Worm (Caenorhabditis elegans) whole organism, L1 larva: Measurements from ENCODE around the gene Y54G2A.41.

Source experiments
- aly-2 ChIP-seq: fragments of 150-350 bp; optimal IDR thresholded peaks from 2 replicates; lab custom pipeline; 2014; ENCODE audit warnings: missing biosample characterization, missing genetic modification characterization
- blmp-1 ChIP-seq: fragments of 150-350 bp; optimal IDR thresholded peaks from 2 replicates; lab custom pipeline; 2014; ENCODE audit warnings: missing biosample characterization, missing genetic modification characterization
- ceh-90 ChIP-seq: sonication (generic microtip); optimal IDR thresholded peaks from 2 replicates; lab custom pipeline; 2016; ENCODE audit warnings: missing genetic modification characterization, missing compliant biosample characterization
- lin-35 ChIP-seq, 2 experiments: fragments of 150-350 bp; optimal IDR thresholded peaks; 2 replicates each; lab custom pipeline; 2014; ENCODE audit warnings: missing biosample characterization in 2 of 2, missing genetic modification characterization in 2 of 2, missing genetic modification reagents in 2 of 2
- lsy-2 ChIP-seq, 2 experiments: fragments of 150-350 bp; optimal IDR thresholded peaks; 2 replicates each; lab custom pipeline; 2014; ENCODE audit warnings: missing biosample characterization in 2 of 2, missing genetic modification characterization in 2 of 2
- nhr-11 ChIP-seq: fragments of 150-350 bp; optimal IDR thresholded peaks from 2 replicates; lab custom pipeline; 2014; ENCODE audit warnings: missing biosample characterization, missing genetic modification characterization
- nhr-237 ChIP-seq: fragments of 150-350 bp; optimal IDR thresholded peaks from 2 replicates; lab custom pipeline; 2014; ENCODE audit warnings: missing biosample characterization, missing genetic modification characterization
- nhr-90 ChIP-seq: sonication (generic microtip); optimal IDR thresholded peaks from 2 replicates; lab custom pipeline; 2016; ENCODE audit warnings: mild to moderate bottlenecking, missing genetic modification characterization, missing compliant biosample characterization; ENCODE audit not compliant: poor library complexity
- sptf-1 ChIP-seq: fragments of 150-350 bp; optimal IDR thresholded peaks from 2 replicates; lab custom pipeline; 2014; ENCODE audit warnings: missing biosample characterization, missing genetic modification characterization
- sup-37 ChIP-seq: fragments of 200-800 bp; sonication (Bioruptor generic); optimal IDR thresholded peaks from 2 replicates; lab custom pipeline; 2018; ENCODE audit warnings: mild to moderate bottlenecking, missing genetic modification characterization, missing compliant biosample characterization
- unc-62 ChIP-seq: fragments of 150-350 bp; optimal IDR thresholded peaks from 2 replicates; lab custom pipeline; 2014; ENCODE audit warnings: missing biosample characterization, missing genetic modification reagents, missing genetic modification characterization
- xbp-1 ChIP-seq: sonication (generic microtip); optimal IDR thresholded peaks from 2 replicates; lab custom pipeline; 2016; ENCODE audit warnings: missing genetic modification characterization, missing compliant biosample characterization
- ztf-11 ChIP-seq, 2 experiments: sonication (generic microtip); optimal IDR thresholded peaks; 2 replicates each; lab custom pipeline; 2016 to 2017; ENCODE audit warnings: missing genetic modification characterization in 2 of 2, missing biosample characterization in 1 of 2, missing compliant biosample characterization in 1 of 2

ce11 chrIV:2710203-2710935 lies 41.3 kb upstream of the Y54G2A.41 start, which contains the start of gene Y94H6A.10:
- TF ChIP-seq xbp-1: no peak
- no peak for TF ChIP-seq unc-62
- no peak for TF ChIP-seq ztf-11 (tag; optimal IDR thresholded peaks at IDR 0.05; lab: Kevin White, UChicago)
- no peak for TF ChIP-seq sup-37 (GFP tag; lab: Kevin White, UChicago)
- no peak for TF ChIP-seq aly-2 (tag; lab: Kevin White, UChicago)
- TF ChIP-seq nhr-11 (tag; lab: Kevin White, UChicago): no peak
- TF ChIP-seq nhr-237 (tag; lab: Kevin White, UChicago): no peak
- no peak for TF ChIP-seq nhr-90 (tag; lab: Kevin White, UChicago)
- TF ChIP-seq lin-35 (GFP tag; optimal IDR thresholded peaks at IDR 0.05; lab: Kevin White, UChicago): no peak
- TF ChIP-seq sptf-1 (tag; lab: Kevin White, UChicago): no peak
- TF ChIP-seq lsy-2 (tag; optimal IDR thresholded peaks at IDR 0.05; lab: Kevin White, UChicago): no peak
- TF ChIP-seq ceh-90 (tag; lab: Kevin White, UChicago): no peak
- no peak for TF ChIP-seq blmp-1 (tag; lab: Kevin White, UChicago)
